Worm (Caenorhabditis elegans) whole organism, young adult: ENCODE results near the gene Y38H6C.4.

Source experiments
- B0019.2 ChIP-seq: fragments of 200-800 bp; sonication (Bioruptor generic); conservative IDR thresholded peaks from 2 replicates; pipeline ENCODE4 v1.3.6; 2022; ENCODE audit warnings: missing genetic modification reagents, missing genetic modification characterization, missing compliant biosample characterization
- B0336.3 ChIP-seq: fragments of 200-800 bp; sonication (Bioruptor generic); IDR thresholded peaks from 2 replicates; pipeline ENCODE4 v1.3.6; 2022; ENCODE audit warnings: missing genetic modification characterization, missing compliant biosample characterization
- C17E4.6 ChIP-seq: fragments of 200-800 bp; sonication (Bioruptor generic); IDR thresholded peaks from 2 replicates; pipeline ENCODE4 v1.3.6; 2022; ENCODE audit warnings: missing genetic modification reagents, missing genetic modification characterization, missing compliant biosample characterization
- D2030.7 ChIP-seq: fragments of 200-800 bp; sonication (Bioruptor generic); IDR thresholded peaks from 2 replicates; pipeline ENCODE4 v1.3.6; 2022; ENCODE audit warnings: missing genetic modification reagents, missing genetic modification characterization, missing compliant biosample characterization
- F10E7.11 ChIP-seq: sonication (generic microtip); optimal IDR thresholded peaks from 2 replicates; lab custom pipeline; 2017; ENCODE audit warnings: mild to moderate bottlenecking, missing genetic modification characterization, moderate library complexity, missing compliant biosample characterization
- F23B12.7 ChIP-seq: sonication (generic microtip); optimal IDR thresholded peaks from 2 replicates; lab custom pipeline; 2017; ENCODE audit warnings: missing genetic modification characterization, mild to moderate bottlenecking, missing compliant biosample characterization, antibody characterized with exemption, moderate library complexity; ENCODE audit not compliant: insufficient read depth
- F52B5.7 ChIP-seq: sonication (generic microtip); optimal IDR thresholded peaks from 2 replicates; lab custom pipeline; 2016; ENCODE audit warnings: mild to moderate bottlenecking, missing genetic modification characterization, missing compliant biosample characterization
- F57A8.1 ChIP-seq: fragments of 200-800 bp; sonication (Bioruptor generic); optimal IDR thresholded peaks from 2 replicates; lab custom pipeline; 2018; ENCODE audit warnings: mild to moderate bottlenecking, missing genetic modification characterization, moderate library complexity, missing compliant biosample characterization
- K11D2.4 ChIP-seq: fragments of 200-800 bp; sonication (Bioruptor generic); IDR thresholded peaks from 2 replicates; pipeline ENCODE4 v1.3.6; 2022; ENCODE audit warnings: missing genetic modification reagents, missing genetic modification characterization, missing compliant biosample characterization
- T07F8.4 ChIP-seq: sonication (generic microtip); optimal IDR thresholded peaks from 2 replicates; lab custom pipeline; 2016; ENCODE audit warnings: mild to moderate bottlenecking, missing genetic modification characterization, moderate library complexity, missing compliant biosample characterization
- Y53G8AR.9 ChIP-seq: fragments of 200-800 bp; sonication (Bioruptor generic); conservative IDR thresholded peaks from 2 replicates; pipeline ENCODE4 v1.3.6; 2022; ENCODE audit warnings: missing genetic modification reagents, missing genetic modification characterization, missing compliant biosample characterization
- Y56A3A.18 ChIP-seq: fragments of 200-800 bp; sonication (Bioruptor generic); IDR thresholded peaks from 2 replicates; pipeline ENCODE4 v1.3.6; 2022; ENCODE audit warnings: missing genetic modification reagents, missing genetic modification characterization, missing compliant biosample characterization
- Y95B8A.8 ChIP-seq: fragments of 200-800 bp; sonication (Bioruptor generic); IDR thresholded peaks from 2 replicates; pipeline ENCODE4 v1.3.6; 2022; ENCODE audit warnings: missing genetic modification reagents, missing genetic modification characterization, missing compliant biosample characterization
- atf-7 ChIP-seq: sonication (generic microtip); optimal IDR thresholded peaks from 2 replicates; lab custom pipeline; 2017; ENCODE audit warnings: mild to moderate bottlenecking, missing genetic modification characterization, missing compliant biosample characterization
- ceh-40 ChIP-seq: fragments of 200-800 bp; sonication (Bioruptor generic); IDR thresholded peaks from 2 replicates; pipeline ENCODE4 v1.3.6; 2022; ENCODE audit warnings: missing genetic modification characterization, missing compliant biosample characterization
- ceh-58 ChIP-seq: fragments of 200-800 bp; sonication (Bioruptor generic); IDR thresholded peaks from 2 replicates; pipeline ENCODE4 v1.3.6; 2022; ENCODE audit warnings: missing genetic modification characterization, missing compliant biosample characterization
- ceh-79 ChIP-seq: sonication (generic microtip); optimal IDR thresholded peaks from 2 replicates; lab custom pipeline; 2017; ENCODE audit warnings: mild to moderate bottlenecking, missing genetic modification characterization, missing compliant biosample characterization
- efl-1 ChIP-seq: fragments of 150-350 bp; optimal IDR thresholded peaks from 2 replicates; lab custom pipeline; 2014; ENCODE audit warnings: missing biosample characterization, missing genetic modification reagents, missing genetic modification characterization
- ekl-4 ChIP-seq: fragments of 200-800 bp; sonication (Bioruptor generic); IDR thresholded peaks from 2 replicates; pipeline ENCODE4 v1.3.6; 2022; ENCODE audit warnings: missing genetic modification reagents, missing genetic modification characterization, missing compliant biosample characterization
- ets-4 ChIP-seq: fragments of 200-800 bp; sonication (Bioruptor generic); optimal IDR thresholded peaks from 2 replicates; lab custom pipeline; 2018; ENCODE audit warnings: mild to moderate bottlenecking, missing genetic modification characterization, missing compliant biosample characterization
- hmg-20 ChIP-seq: fragments of 200-800 bp; sonication (Bioruptor generic); IDR thresholded peaks from 2 replicates; pipeline ENCODE4 v1.3.6; 2022; ENCODE audit warnings: missing genetic modification reagents, missing genetic modification characterization, missing compliant biosample characterization
- lag-1 ChIP-seq: fragments of 200-800 bp; sonication (Bioruptor generic); IDR thresholded peaks from 2 replicates; pipeline ENCODE4 v1.3.6; 2022; ENCODE audit warnings: missing genetic modification reagents, missing genetic modification characterization, missing compliant biosample characterization
- let-607 ChIP-seq, 2 experiments: fragments of 200-800 bp in 1 of 2; sonication (Bioruptor generic) in 1 of 2; sonication (generic microtip) in 1 of 2; optimal IDR thresholded peaks; 2 replicates each; lab custom pipeline; 2016 to 2018; ENCODE audit warnings: mild to moderate bottlenecking in 2 of 2, missing compliant biosample characterization in 2 of 2, missing genetic modification characterization in 2 of 2, moderate library complexity in 2 of 2, missing genotype in 1 of 2
- lin-35 ChIP-seq, 3 experiments: fragments of 150-350 bp in 2 of 3; sonication (generic microtip) in 1 of 3; optimal IDR thresholded peaks; 2 replicates each; lab custom pipeline; 2014 to 2018; ENCODE audit warnings: missing biosample characterization in 3 of 3, missing genetic modification characterization in 3 of 3, missing genetic modification reagents in 3 of 3
- lin-40 ChIP-seq: sonication (generic microtip); optimal IDR thresholded peaks from 2 replicates; lab custom pipeline; 2016; ENCODE audit warnings: missing genetic modification characterization, mild to moderate bottlenecking, missing compliant biosample characterization, missing genotype, missing genetic modification reagents
- lsy-27 ChIP-seq: sonication (generic microtip); optimal IDR thresholded peaks from 2 replicates; lab custom pipeline; 2017; ENCODE audit warnings: missing genetic modification characterization, mild to moderate bottlenecking, missing compliant biosample characterization, antibody characterized with exemption, missing genotype, borderline replicate concordance; ENCODE audit not compliant: insufficient read depth
- madf-10 ChIP-seq: sonication (generic microtip); optimal IDR thresholded peaks from 2 replicates; lab custom pipeline; 2016; ENCODE audit warnings: mild to moderate bottlenecking, missing genetic modification characterization, missing compliant biosample characterization
- madf-3 ChIP-seq: fragments of 200-800 bp; sonication (Bioruptor generic); IDR thresholded peaks from 2 replicates; pipeline ENCODE4 v1.3.6; 2022; ENCODE audit warnings: missing genetic modification reagents, missing genetic modification characterization, missing compliant biosample characterization
- madf-6 ChIP-seq: fragments of 200-800 bp; sonication (Bioruptor generic); IDR thresholded peaks from 2 replicates; pipeline ENCODE4 v1.3.6; 2022; ENCODE audit warnings: missing genetic modification reagents, missing genetic modification characterization, missing compliant biosample characterization
- mcd-1 ChIP-seq: fragments of 200-800 bp; sonication (Bioruptor generic); IDR thresholded peaks from 2 replicates; pipeline ENCODE4 v1.3.6; 2022; ENCODE audit warnings: missing genetic modification reagents, missing genetic modification characterization, missing compliant biosample characterization
- mel-28 ChIP-seq: sonication (generic microtip); optimal IDR thresholded peaks from 2 replicates; lab custom pipeline; 2016; ENCODE audit warnings: borderline replicate concordance, mild to moderate bottlenecking, missing genetic modification characterization, missing compliant biosample characterization
- mxl-1 ChIP-seq: sonication (generic microtip); optimal IDR thresholded peaks from 2 replicates; lab custom pipeline; 2016; ENCODE audit warnings: missing genetic modification characterization, missing compliant biosample characterization
- nfya-1 ChIP-seq: sonication (generic microtip); optimal IDR thresholded peaks from 2 replicates; lab custom pipeline; 2017; ENCODE audit warnings: antibody characterized with exemption, missing compliant biosample characterization, missing genetic modification characterization, borderline replicate concordance; ENCODE audit not compliant: insufficient read depth
- nfyb-1 ChIP-seq: fragments of 200-800 bp; sonication (Bioruptor generic); IDR thresholded peaks from 2 replicates; pipeline ENCODE4 v1.3.6; 2022; ENCODE audit warnings: missing genetic modification reagents, missing genetic modification characterization, missing compliant biosample characterization
- nhr-80 ChIP-seq: sonication (generic microtip); optimal IDR thresholded peaks from 2 replicates; lab custom pipeline; 2016; ENCODE audit warnings: missing genetic modification characterization, missing compliant biosample characterization
- pha-4 ChIP-seq: fragments of 150-350 bp; sonication (generic microtip); optimal IDR thresholded peaks from 2 replicates; lab custom pipeline; 2014; ENCODE audit warnings: missing biosample characterization, missing genetic modification reagents, missing genetic modification characterization
- rcor-1 ChIP-seq: fragments of 200-800 bp; sonication (Bioruptor generic); IDR thresholded peaks from 2 replicates; pipeline ENCODE4 v1.3.6; 2022; ENCODE audit warnings: missing genetic modification reagents, missing genetic modification characterization, missing compliant biosample characterization
- rpc-1 ChIP-seq, 2 experiments: fragments of 150-350 bp in 1 of 2; sonication (generic microtip) in 1 of 2; optimal IDR thresholded peaks; 2 replicates each; lab custom pipeline; 2014 to 2018; ENCODE audit warnings: missing biosample characterization in 1 of 2, missing genetic modification characterization in 1 of 2, missing genetic modification reagents in 1 of 2, missing genotype in 1 of 2
- sdz-38 ChIP-seq: sonication (generic microtip); optimal IDR thresholded peaks from 2 replicates; lab custom pipeline; 2016; ENCODE audit warnings: missing genotype, missing genetic modification characterization, missing compliant biosample characterization
- sea-2 ChIP-seq: fragments of 200-800 bp; sonication (Bioruptor generic); IDR thresholded peaks from 2 replicates; pipeline ENCODE4 v1.3.6; 2022; ENCODE audit warnings: missing genetic modification characterization, missing compliant biosample characterization
- sptf-2 ChIP-seq: fragments of 200-800 bp; sonication (Bioruptor generic); optimal IDR thresholded peaks from 2 replicates; lab custom pipeline; 2018; ENCODE audit warnings: mild to moderate bottlenecking, missing genetic modification characterization, missing compliant biosample characterization
- tbp1 ChIP-seq: fragments of 200-800 bp; sonication (Bioruptor generic); optimal IDR thresholded peaks from 2 replicates; lab custom pipeline; 2018; ENCODE audit warnings: mild to moderate bottlenecking, missing genetic modification characterization, missing compliant biosample characterization
- zfh-2 ChIP-seq: fragments of 200-800 bp; sonication (Bioruptor generic); conservative IDR thresholded peaks from 2 replicates; pipeline ENCODE4 v1.3.6; 2022; ENCODE audit warnings: missing genetic modification reagents, missing genetic modification characterization, missing compliant biosample characterization
- ztf-22 ChIP-seq: fragments of 200-800 bp; sonication (Bioruptor generic); optimal IDR thresholded peaks from 2 replicates; lab custom pipeline; 2018; ENCODE audit warnings: mild to moderate bottlenecking, missing genetic modification characterization, moderate library complexity, missing compliant biosample characterization
- ztf-3 ChIP-seq: fragments of 200-800 bp; sonication (Bioruptor generic); optimal IDR thresholded peaks from 2 replicates; lab custom pipeline; 2018; ENCODE audit warnings: mild to moderate bottlenecking, missing genetic modification characterization, missing compliant biosample characterization

The Y38H6C.4 gene

DNA sequence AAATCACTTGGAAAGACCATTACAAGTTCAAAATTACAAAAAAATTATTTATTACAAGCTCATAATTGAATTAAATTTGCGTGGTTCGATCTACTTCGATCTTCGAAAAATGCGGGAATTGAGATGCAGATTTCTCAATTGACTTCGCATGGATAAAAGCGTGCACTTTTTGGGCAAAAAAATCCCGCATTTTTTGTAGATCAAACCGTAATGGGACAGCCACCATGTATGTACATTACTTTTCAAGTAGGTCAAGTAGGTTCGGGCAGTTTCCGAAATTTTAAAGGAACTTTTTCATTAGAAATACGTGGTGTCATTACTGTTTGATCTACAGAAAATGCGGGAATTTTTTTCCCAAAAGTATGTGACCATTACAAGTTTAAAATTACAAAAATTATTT is 7.4 kb downstream of the Y38H6C.4 start (continued):
- TF ChIP-seq Y56A3A.18 (GFP tag; lab: Robert Waterston, UW) (peak; percentile 66), lag-1 (no peak), Y53G8AR.9 (0 out of 2 replicates have a peak, but pooled peaks have one; percentile 65), lin-40 (tag; lab: Kevin White, UChicago) (peak; percentile 35), lsy-27 (tag; lab: Kevin White, UChicago) (no peak), ets-4 (GFP tag; lab: Kevin White, UChicago) (no peak), Y95B8A.8 (0 out of 2 replicates have a peak, but pooled peaks have one; percentile 56), T07F8.4 (tag; lab: Kevin White, UChicago) (no peak), tbp1 (GFP tag; lab: Kevin White, UChicago) (peak; percentile 45), B0019.2 (no peak), ceh-79 (tag; lab: Kevin White, UChicago) (peak; percentile 25), F52B5.7 (peak; percentile 54), sea-2 (no peak), F23B12.7 (no peak), zfh-2 (GFP tag; lab: Robert Waterston, UW) (no peak), C17E4.6 (no peak), ceh-40 (GFP tag; lab: Robert Waterston, UW) (no peak), F57A8.1 (no peak), pha-4 (no peak), F10E7.11 (tag; lab: Kevin White, UChicago) (peak; percentile 41), atf-7 (tag; lab: Kevin White, UChicago) (peak; percentile 80), rcor-1 (GFP tag; lab: Robert Waterston, UW) (0 out of 2 replicates have a peak, but pooled peaks have one; percentile 21), B0336.3 (peak; percentile 89), mel-28 (tag; lab: Kevin White, UChicago) (no peak), sdz-38 (tag; lab: Kevin White, UChicago) (no peak), ztf-3 (GFP tag; lab: Kevin White, UChicago) (no peak), ekl-4 (GFP tag; lab: Robert Waterston, UW) (peak; percentile 43; the same call in 1 of the 2 replicates), ztf-22 (peak; percentile 56), sptf-2 (GFP tag; lab: Kevin White, UChicago) (no peak), madf-6 (GFP tag; lab: Robert Waterston, UW) (peak; percentile 67)

DNA sequence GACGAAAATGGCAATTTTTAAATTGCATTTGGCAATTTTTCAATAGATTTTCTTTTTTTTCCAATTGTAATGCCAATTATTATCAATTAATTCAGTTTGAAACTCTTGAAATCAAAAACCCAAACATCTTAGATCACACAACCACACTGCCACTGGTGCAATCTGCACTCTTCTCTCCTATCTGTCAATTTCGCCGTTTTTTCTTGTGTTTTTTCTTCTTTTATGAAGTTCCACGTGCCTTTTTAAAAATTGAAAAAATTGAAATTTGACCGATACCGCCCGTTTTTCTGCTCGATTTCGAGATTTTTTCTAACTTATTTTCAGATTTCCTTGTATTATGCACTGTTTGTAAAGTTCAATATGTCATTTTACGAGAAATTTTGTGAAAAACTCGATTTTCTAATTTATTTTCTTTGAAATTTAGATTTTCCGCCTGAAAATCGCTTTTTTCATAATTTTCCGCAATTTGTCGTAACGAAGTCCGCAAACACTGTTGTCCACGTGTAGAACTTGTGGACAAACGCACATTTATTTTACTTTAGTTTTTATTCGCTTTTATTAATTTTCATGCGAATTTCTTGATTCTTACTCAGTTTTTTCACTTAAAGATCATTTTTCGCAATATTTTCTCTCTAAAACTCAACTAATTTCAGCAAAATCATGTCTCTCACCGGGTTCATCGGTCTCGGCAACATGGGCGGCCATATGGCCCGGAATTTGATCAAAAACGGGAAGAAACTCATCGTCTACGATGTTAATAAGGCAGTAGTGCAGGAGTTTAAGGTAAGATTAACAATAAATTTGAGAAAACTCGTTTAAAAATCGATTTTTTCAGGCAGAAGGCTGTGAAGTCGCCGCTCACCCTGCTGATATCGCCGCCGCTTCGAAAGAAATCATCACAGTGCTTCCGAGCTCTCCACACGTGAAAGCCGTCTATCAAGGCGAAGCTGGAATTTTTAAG is 11.3 kb downstream of the Y38H6C.4 start, which contains the start of gene B0250.5:
TSS of gene B0250.5 (plus strand) at position 654 of the 961 bp plus-strand sequence.
- TF ChIP-seq hmg-20 (GFP tag; lab: Robert Waterston, UW) (no peak), nhr-80 (tag; lab: Kevin White, UChicago) (peak; percentile 52), mxl-1 (tag; lab: Kevin White, UChicago) (no peak), mcd-1 (GFP tag; lab: Robert Waterston, UW) (no peak), K11D2.4 (GFP tag; lab: Robert Waterston, UW) (no peak), rpc-1 (optimal IDR thresholded peaks at IDR 0.05; lab: Kevin White, UChicago) (no peak), rpc-1 (tag; optimal IDR thresholded peaks at IDR 0.05; lab: Kevin White, UChicago) (no peak), ceh-58 (GFP tag; lab: Robert Waterston, UW) (no peak), nfyb-1 (GFP tag; lab: Robert Waterston, UW) (no peak), lin-35 (GFP tag; optimal IDR thresholded peaks at IDR 0.05; lab: Kevin White, UChicago) (peak in 1 of 3 experiments; percentile 61), madf-3 (GFP tag; lab: Robert Waterston, UW) (no peak), nfya-1 (tag; lab: Kevin White, UChicago) (no peak), madf-10 (tag; lab: Kevin White, UChicago) (no peak), lin-40 (tag; lab: Kevin White, UChicago) (peak; percentile 32), efl-1 (GFP tag; lab: Kevin White, UChicago) (no peak), let-607 (tag; optimal IDR thresholded peaks at IDR 0.05; lab: Kevin White, UChicago) (peak; percentile 48 to 79), ztf-22 (no peak), D2030.7 (GFP tag; lab: Robert Waterston, UW) (peak; percentile 26; the same call in 1 of the 2 replicates)
- TF ChIP-seq, all 124 proteins: peak for 5
